Fruit fly (Drosophila melanogaster) Kc167 (cell line): Measurements from ENCODE around the gene TfIIA-S-2.

Experiments
- Myc ChIP-seq: fragments of >200 bp; optimal IDR thresholded peaks from 2 replicates; lab custom pipeline; 2017; ENCODE audit warnings: missing external identifiers
- Sin3A ChIP-seq: fragments of >200 bp; optimal IDR thresholded peaks from 2 replicates; lab custom pipeline; 2018; ENCODE audit warnings: missing external identifiers
- insv ChIP-seq: fragments of >200 bp; optimal IDR thresholded peaks from 3 replicates; lab custom pipeline; 2018; ENCODE audit warnings: missing external identifiers
- psq ChIP-seq: fragments of >200 bp; optimal IDR thresholded peaks from 2 replicates; lab custom pipeline; 2017; ENCODE audit warnings: missing external identifiers
- ttk ChIP-seq: sonication (Bioruptor generic); optimal IDR thresholded peaks from 2 replicates; lab custom pipeline; 2017; ENCODE audit warnings: missing external identifiers

dm6 chrX:1041407-1042038, 30.1 kb upstream of the TfIIA-S-2 start:
- no peak for TF ChIP-seq Myc (lab: Kevin White, UChicago)
- no peak for TF ChIP-seq insv (lab: Kevin White, UChicago)
- no peak for TF ChIP-seq Sin3A (lab: Kevin White, UChicago)
- no peak for TF ChIP-seq psq
- TF ChIP-seq ttk (lab: Kevin White, UChicago): no peak
